Fruit fly (Drosophila melanogaster) whole organism: ENCODE data around the gene CG42854.

Source experiments
- CG8478 ChIP-seq: fragments of >200 bp; optimal IDR thresholded peaks from 2 replicates; lab custom pipeline; 2018; ENCODE audit warnings: inconsistent platforms
- Dll ChIP-seq: fragments of >200 bp; optimal IDR thresholded peaks from 2 replicates; lab custom pipeline; 2017
- EcR ChIP-seq, 2 experiments: fragments of >200 bp; optimal IDR thresholded peaks; 2 replicates each; lab custom pipeline; 2017; ENCODE audit warnings: missing biosample characterization in 2 of 2, missing genetic modification characterization in 2 of 2, missing genetic modification reagents in 2 of 2
- pan ChIP-seq: fragments of >200 bp; optimal IDR thresholded peaks from 2 replicates; lab custom pipeline; 2017
- psq ChIP-seq: fragments of >200 bp; optimal IDR thresholded peaks from 2 replicates; lab custom pipeline; 2017
- usp ChIP-seq: fragments of >200 bp; optimal IDR thresholded peaks from 2 replicates; lab custom pipeline; 2017; ENCODE audit warnings: missing biosample characterization, missing genetic modification characterization, mixed read lengths

CG42854 gene

dm6 chrX:17227462-17227861, 19.4 kb downstream of the CG42854 start:
- TF ChIP-seq usp (no peak), Dll (no peak), psq (lab: Kevin White, UChicago) (no peak), EcR (GFP tag; optimal IDR thresholded peaks at IDR 0.05; lab: Kevin White, UChicago) (no peak), pan (lab: Kevin White, UChicago) (no peak)

DNA sequence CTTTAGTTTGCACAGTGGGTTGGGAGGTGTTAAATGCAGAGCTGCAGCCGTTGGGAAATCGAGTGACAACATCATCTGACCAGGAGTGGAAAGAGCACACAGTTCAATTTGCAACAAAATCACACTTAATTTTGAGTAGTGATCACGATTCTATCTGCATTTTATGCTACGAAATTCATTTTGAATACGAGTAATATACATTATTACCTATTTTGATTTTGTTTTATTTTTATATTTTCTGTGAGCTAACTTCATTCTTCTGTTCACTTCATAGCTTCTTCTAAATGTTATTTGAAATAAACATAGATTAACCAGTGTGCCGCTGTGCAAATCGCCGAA, 20.2 kb downstream of the CG42854 start, which contains the start of gene CG10598:
Gene CG10598 (minus strand): TSS at position 187 of the 339 bp plus-strand sequence.
- no peak for TF ChIP-seq pan (lab: Kevin White, UChicago)
- TF ChIP-seq CG8478 (lab: Kevin White, UChicago): no peak
- TF ChIP-seq usp: no peak
- TF ChIP-seq EcR (GFP tag; optimal IDR thresholded peaks at IDR 0.05; lab: Kevin White, UChicago): no peak
- TF ChIP-seq psq (lab: Kevin White, UChicago): no peak

DNA sequence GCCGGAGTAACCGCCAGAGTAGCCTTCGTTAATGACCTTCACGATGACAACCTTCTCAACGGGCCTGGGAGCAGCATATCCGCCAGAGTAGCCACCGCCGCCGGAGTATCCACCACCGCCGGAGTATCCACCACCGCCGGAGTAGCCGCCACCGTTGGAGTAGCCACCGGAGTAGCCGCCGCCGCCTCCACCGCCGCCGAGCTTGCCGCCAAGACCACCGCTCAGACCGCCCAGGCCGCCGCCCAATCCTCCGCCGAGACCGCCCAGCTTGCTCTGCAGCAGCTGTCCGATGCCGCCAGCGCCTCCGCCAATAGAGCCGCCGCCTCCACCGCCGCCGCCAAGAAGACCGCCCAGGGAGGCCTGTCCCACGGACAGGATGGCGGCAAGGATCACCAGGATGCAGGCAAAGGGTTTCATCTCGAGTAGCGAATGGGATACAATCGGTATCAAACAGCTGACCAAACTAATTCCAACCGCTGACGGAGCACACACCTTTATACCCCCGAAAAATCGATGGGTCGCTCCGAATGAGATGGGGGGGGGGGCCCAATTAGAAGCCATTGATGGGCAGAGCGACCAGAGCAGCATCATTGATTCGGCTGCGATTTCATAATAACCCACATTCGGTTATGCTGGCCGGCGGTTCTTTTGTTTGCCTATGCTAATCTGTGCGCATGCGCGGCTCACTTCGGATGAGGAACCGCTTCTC, 20.7 kb downstream of the CG42854 start:
- TF ChIP-seq Dll (no peak), psq (lab: Kevin White, UChicago) (no peak), EcR (GFP tag; optimal IDR thresholded peaks at IDR 0.05; lab: Kevin White, UChicago) (no peak), pan (lab: Kevin White, UChicago) (no peak), usp (no peak), CG8478 (lab: Kevin White, UChicago) (no peak)

- TF ChIP-seq EcR (GFP tag; optimal IDR thresholded peaks at IDR 0.05; lab: Kevin White, UChicago) (no peak), pan (lab: Kevin White, UChicago) (no peak), psq (lab: Kevin White, UChicago) (no peak), usp (no peak), Dll (no peak), CG8478 (lab: Kevin White, UChicago) (no peak)
Measured at dm6 chrX:17223715-17224114, 23.1 kb downstream of the CG42854 start, which contains the start of gene CG34327. Gene CG34327, minus strand, starts transcription at chrX:17223815.

dm6 chrX:17221142-17221541, 25.7 kb downstream of the CG42854 start, which contains the start of gene CG5172:
Gene CG5172, plus strand, starts transcription at chrX:17221442.
- TF ChIP-seq pan (lab: Kevin White, UChicago): no peak
- no peak for TF ChIP-seq usp
- TF ChIP-seq CG8478 (lab: Kevin White, UChicago): no peak

- no peak for TF ChIP-seq pan (lab: Kevin White, UChicago)
- TF ChIP-seq usp: no peak
- TF ChIP-seq Dll: no peak
- no peak for TF ChIP-seq EcR (GFP tag; optimal IDR thresholded peaks at IDR 0.05; lab: Kevin White, UChicago)
- TF ChIP-seq CG8478 (lab: Kevin White, UChicago): no peak
- no peak for TF ChIP-seq psq (lab: Kevin White, UChicago)
Measured at dm6 chrX:17218232-17218951, 28.4 kb downstream of the CG42854 start, which contains the start of gene CG12998. Gene CG12998, plus strand, starts transcription at chrX:17218667.

DNA sequence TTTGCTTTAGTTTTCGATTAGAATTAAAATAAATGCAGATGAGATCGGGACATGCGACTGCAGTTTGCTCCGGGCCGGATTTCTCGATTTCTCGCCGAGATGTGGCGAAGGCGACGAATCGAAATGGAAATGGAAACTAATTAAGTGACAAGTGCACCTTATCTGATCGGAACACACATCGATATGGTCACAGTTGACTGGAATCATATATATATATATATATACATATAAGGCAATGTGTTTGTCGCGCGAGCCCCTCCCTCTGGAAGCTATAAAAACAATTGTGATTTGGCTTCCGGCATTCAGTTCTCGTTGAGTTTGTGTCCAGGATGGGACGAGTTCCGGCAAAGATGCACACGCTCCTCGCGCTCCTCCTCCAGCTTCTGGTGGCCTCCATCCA, 31.8 kb downstream of the CG42854 start, which contains the start of gene CG5162:
Gene CG5162 (plus strand): TSS at position 301 of the 400 bp plus-strand sequence.
- TF ChIP-seq Dll: no peak
- TF ChIP-seq EcR (GFP tag; optimal IDR thresholded peaks at IDR 0.05; lab: Kevin White, UChicago): no peak
- TF ChIP-seq pan (lab: Kevin White, UChicago): no peak
- no peak for TF ChIP-seq usp
- no peak for TF ChIP-seq CG8478 (lab: Kevin White, UChicago)
- no peak for TF ChIP-seq psq (lab: Kevin White, UChicago)

- TF ChIP-seq usp: no peak
- TF ChIP-seq EcR (GFP tag; optimal IDR thresholded peaks at IDR 0.05; lab: Kevin White, UChicago): no peak
- no peak for TF ChIP-seq Dll
- no peak for TF ChIP-seq CG8478 (lab: Kevin White, UChicago)
- no peak for TF ChIP-seq psq (lab: Kevin White, UChicago)
Measured at dm6 chrX:17212007-17212406, 34.8 kb downstream of the CG42854 start, which contains the start of gene CG18258. Gene CG18258, plus strand, starts transcription at chrX:17212307.

DNA sequence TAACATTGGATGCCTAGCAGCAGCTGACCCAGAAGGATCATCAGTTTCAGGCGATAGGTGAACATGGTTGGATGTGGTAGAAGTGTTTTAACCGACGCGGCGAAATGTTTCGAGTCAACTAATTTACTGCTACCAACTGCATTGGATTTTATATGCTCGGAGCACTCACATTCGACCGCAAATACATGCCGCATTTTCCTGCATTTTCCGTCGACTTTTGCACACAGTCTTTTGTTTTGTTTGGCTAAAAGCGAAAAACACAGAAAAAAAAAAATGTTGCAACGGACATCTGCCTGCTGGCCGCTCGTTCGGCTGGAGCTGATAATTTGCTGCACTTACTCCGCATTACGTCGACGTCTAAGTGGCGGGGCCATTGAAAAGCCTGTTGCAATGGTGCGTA, 36.9 kb downstream of the CG42854 start, which contains the start of gene CG12995:
Gene CG12995 (minus strand): TSS at position 101 of the 400 bp plus-strand sequence.
- TF ChIP-seq usp (no peak), EcR (GFP tag; optimal IDR thresholded peaks at IDR 0.05; lab: Kevin White, UChicago) (no peak), psq (lab: Kevin White, UChicago) (no peak), Dll (no peak), CG8478 (lab: Kevin White, UChicago) (no peak), pan (lab: Kevin White, UChicago) (no peak)

- TF ChIP-seq usp: no peak
- TF ChIP-seq psq (lab: Kevin White, UChicago): no peak
- no peak for TF ChIP-seq CG8478 (lab: Kevin White, UChicago)
- TF ChIP-seq Dll: no peak
- no peak for TF ChIP-seq pan (lab: Kevin White, UChicago)
- no peak for TF ChIP-seq EcR (GFP tag; optimal IDR thresholded peaks at IDR 0.05; lab: Kevin White, UChicago)
Measured at dm6 chrX:17207865-17208486, 38.8 kb downstream of the CG42854 start, which contains the start of gene CG32563. Gene CG32563, plus strand, starts transcription at chrX:17208436.

dm6 chrX:17206046-17206445, 40.8 kb downstream of the CG42854 start, which contains the start of gene CG32564:
Gene CG32564, plus strand, starts transcription at chrX:17206407.
- TF ChIP-seq CG8478 (lab: Kevin White, UChicago): no peak
- no peak for TF ChIP-seq usp
- TF ChIP-seq EcR (GFP tag; optimal IDR thresholded peaks at IDR 0.05; lab: Kevin White, UChicago): no peak
- no peak for TF ChIP-seq Dll
- TF ChIP-seq psq (lab: Kevin White, UChicago): no peak
- no peak for TF ChIP-seq pan (lab: Kevin White, UChicago)
